Worm (Caenorhabditis elegans): ENCODE measurements around the gene nhr-163.

DNA sequence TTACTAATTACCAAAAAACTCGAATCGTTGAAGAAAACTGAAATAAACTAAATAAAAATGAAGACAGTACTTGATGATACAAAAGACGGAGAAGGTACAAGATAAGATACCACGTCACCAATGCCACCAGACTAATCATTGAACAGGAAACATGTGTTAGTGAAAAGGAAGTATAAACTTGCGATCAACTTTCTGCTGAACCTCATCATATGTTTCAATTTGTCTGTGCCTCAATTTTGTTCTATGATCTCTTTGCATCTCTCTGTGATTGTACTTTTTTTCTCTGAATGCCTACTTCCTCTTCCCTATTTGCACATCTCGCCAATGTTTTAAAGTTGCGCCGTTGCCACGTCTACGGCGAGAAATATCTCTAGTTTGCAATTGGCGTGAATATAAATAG, 8.2 kb upstream of the nhr-163 start:
- no peak for TF ChIP-seq php-3 (GFP tag; IDR thresholded peaks at IDR 0.05)
- no peak for TF ChIP-seq ama-1 (optimal IDR thresholded peaks at IDR 0.05)
- TF ChIP-seq aly-2 (tag; optimal IDR thresholded peaks at IDR 0.05): no peak
